Worm (Caenorhabditis elegans): Measurements from ENCODE around the gene C18B2.4.

ce11 chrX:3601531-3601930 lies 4.0 kb downstream of the C18B2.4 start, which contains the start of gene C18B2.3:
- TF ChIP-seq nhr-12 (tag; optimal IDR thresholded peaks at IDR 0.05) (no peak), snpc-4 (tag; optimal IDR thresholded peaks at IDR 0.05) (no peak), lin-32 (GFP tag; optimal IDR thresholded peaks at IDR 0.05) (no peak), elt-1 (tag; optimal IDR thresholded peaks at IDR 0.05; ENCODE audit: borderline replicate concordance, insufficient read depth) (no peak), unc-39 (tag; optimal IDR thresholded peaks at IDR 0.05) (no peak), lin-13 (tag; optimal IDR thresholded peaks at IDR 0.05) (no peak), nhr-237 (tag; optimal IDR thresholded peaks at IDR 0.05) (no peak), nhr-76 (tag; optimal IDR thresholded peaks at IDR 0.05) (no peak), ceh-43 (GFP tag; optimal IDR thresholded peaks at IDR 0.05) (no peak), hlh-1 (tag; optimal IDR thresholded peaks at IDR 0.05) (peak; percentile 18), mls-2 (tag; optimal IDR thresholded peaks at IDR 0.05) (no peak), ztf-11 (tag; optimal IDR thresholded peaks at IDR 0.05) (no peak)

Measured in whole organism, mixed stage, embryonic.